Fruit fly (Drosophila melanogaster) whole organism, pupa: ENCODE data around the gene Rift.

Experiments
- CG10348 ChIP-seq: fragments of 200-800 bp; sonication (Bioruptor generic); IDR thresholded peaks from 2 replicates; pipeline ENCODE4 v1.3.6; 2022; ENCODE audit warnings: missing biosample characterization, missing genetic modification characterization
- CG12605 ChIP-seq: fragments of 200-800 bp; sonication (Bioruptor generic); IDR thresholded peaks from 2 replicates; pipeline ENCODE4 v1.3.6; 2022; ENCODE audit warnings: missing biosample characterization, missing genetic modification characterization
- CG13204 ChIP-seq: fragments of 200-800 bp; sonication (Bioruptor generic); optimal IDR thresholded peaks from 2 replicates; lab custom pipeline; 2018; ENCODE audit warnings: missing biosample characterization, mild to moderate bottlenecking, missing genetic modification characterization, moderate library complexity
- CG14655 ChIP-seq: fragments of 200-800 bp; sonication (Bioruptor generic); optimal IDR thresholded peaks from 3 replicates; lab custom pipeline; 2017; ENCODE audit warnings: mild to moderate bottlenecking, missing biosample characterization, missing genetic modification reagents, missing genetic modification characterization
- CG15710 ChIP-seq: fragments of 200-800 bp; sonication (Bioruptor generic); optimal IDR thresholded peaks from 2 replicates; lab custom pipeline; 2018; ENCODE audit warnings: missing biosample characterization, mild to moderate bottlenecking, missing genetic modification characterization, moderate library complexity
- CG17806 ChIP-seq: fragments of 200-800 bp; sonication (Bioruptor generic); optimal IDR thresholded peaks from 2 replicates; lab custom pipeline; 2018; ENCODE audit warnings: missing biosample characterization, mild to moderate bottlenecking, missing genetic modification characterization, moderate library complexity
- CG32121 ChIP-seq: fragments of 200-800 bp; sonication (Bioruptor generic); IDR thresholded peaks from 2 replicates; pipeline ENCODE4 v1.3.6; 2022; ENCODE audit warnings: missing biosample characterization, missing genetic modification characterization
- CG34367 ChIP-seq: fragments of 200-800 bp; sonication (Bioruptor generic); optimal IDR thresholded peaks from 2 replicates; lab custom pipeline; 2018; ENCODE audit warnings: missing biosample characterization, mild to moderate bottlenecking, missing genetic modification characterization
- CG4496 ChIP-seq: fragments of 200-800 bp; sonication (Bioruptor generic); IDR thresholded peaks from 3 replicates; pipeline ENCODE4 v1.3.6; 2022; ENCODE audit warnings: missing biosample characterization, missing genetic modification characterization
- CG8159 ChIP-seq: fragments of 200-800 bp; sonication (Bioruptor generic); optimal IDR thresholded peaks from 3 replicates; lab custom pipeline; 2018; ENCODE audit warnings: missing biosample characterization, mild to moderate bottlenecking, missing genetic modification characterization, moderate library complexity
- CG8301 ChIP-seq: fragments of 200-800 bp; sonication (Bioruptor generic); optimal IDR thresholded peaks from 2 replicates; lab custom pipeline; 2018; ENCODE audit warnings: missing biosample characterization, mild to moderate bottlenecking, missing genetic modification characterization
- CG9948 ChIP-seq: fragments of 200-800 bp; sonication (Bioruptor generic); optimal IDR thresholded peaks from 2 replicates; lab custom pipeline; 2018; ENCODE audit warnings: missing biosample characterization, mild to moderate bottlenecking, missing genetic modification characterization, moderate library complexity
- D1 ChIP-seq: fragments of 200-800 bp; sonication (Bioruptor generic); optimal IDR thresholded peaks from 2 replicates; lab custom pipeline; 2018; ENCODE audit warnings: missing biosample characterization, mild to moderate bottlenecking, missing genetic modification characterization, moderate library complexity
- EcR ChIP-seq: fragments of 200-800 bp; sonication (Bioruptor generic); optimal IDR thresholded peaks from 3 replicates; lab custom pipeline; 2019; ENCODE audit warnings: missing biosample characterization, missing genetic modification characterization, mild to moderate bottlenecking, moderate library complexity, missing genetic modification reagents
- Ets98B ChIP-seq: fragments of 200-800 bp; sonication (Bioruptor generic); IDR thresholded peaks from 2 replicates; pipeline ENCODE4 v1.3.6; 2022; ENCODE audit warnings: missing biosample characterization, missing genetic modification characterization
- Pif1A ChIP-seq: fragments of 200-800 bp; sonication (Bioruptor generic); optimal IDR thresholded peaks from 3 replicates; lab custom pipeline; 2016; ENCODE audit warnings: missing biosample characterization, missing genetic modification characterization
- Pif1B ChIP-seq: fragments of 200-800 bp; sonication (Bioruptor generic); optimal IDR thresholded peaks from 3 replicates; lab custom pipeline; 2016; ENCODE audit warnings: missing biosample characterization, missing genetic modification characterization
- Snoo ChIP-seq: fragments of 200-800 bp; sonication (Bioruptor generic); optimal IDR thresholded peaks from 3 replicates; lab custom pipeline; 2017; ENCODE audit warnings: missing biosample characterization, mild to moderate bottlenecking, missing genetic modification characterization, inconsistent platforms
- fd96Ca ChIP-seq: fragments of 200-800 bp; sonication (Bioruptor generic); IDR thresholded peaks from 3 replicates; pipeline ENCODE4 v1.3.6; 2022; ENCODE audit warnings: missing biosample characterization, missing genetic modification characterization
- gl ChIP-seq: fragments of 200-800 bp; sonication (Bioruptor generic); optimal IDR thresholded peaks from 2 replicates; lab custom pipeline; 2018; ENCODE audit warnings: missing biosample characterization, mild to moderate bottlenecking, missing genetic modification characterization
- rn ChIP-seq: fragments of 200-800 bp; sonication (Bioruptor generic); IDR thresholded peaks from 2 replicates; pipeline ENCODE4 v1.3.6; 2022; ENCODE audit warnings: missing biosample characterization, missing genetic modification characterization

Rift gene

dm6 chr3R:31776583-31777362 lies 33.2 kb downstream of the Rift start, which contains the start of the genes CG2126 and faf:
TSS of gene CG2126 (minus strand) at chr3R:31776652.
TSS of gene faf (plus strand) at chr3R:31777020.
- no peak for TF ChIP-seq fd96Ca (GFP tag; lab: Robert Waterston, UW)
- no peak for TF ChIP-seq D1 (tag; lab: Kevin White, UChicago)
- peak; percentile 65 for TF ChIP-seq CG15710 (tag; lab: Kevin White, UChicago)
- TF ChIP-seq CG8301 = no peak
- no peak for TF ChIP-seq CG10348 (GFP tag; lab: Robert Waterston, UW)
- TF ChIP-seq CG4496 (GFP tag; lab: Robert Waterston, UW) = peak; percentile 70
- peak; percentile 55 for TF ChIP-seq CG34367 (tag; lab: Kevin White, UChicago)
- peak; percentile 22; the same call in 1 of the 2 replicates for TF ChIP-seq rn (GFP tag; lab: Robert Waterston, UW)
- peak; percentile 51; the same call in 1 of the 2 replicates for TF ChIP-seq Ets98B (GFP tag; lab: Robert Waterston, UW)
- peak; percentile 53; the same call in 1 of the 2 replicates for TF ChIP-seq CG12605 (GFP tag; lab: Robert Waterston, UW)
- TF ChIP-seq CG32121 (GFP tag; lab: Robert Waterston, UW) = peak; percentile 76
- no peak for TF ChIP-seq CG9948
- peak; percentile 79 for TF ChIP-seq CG8159 (tag; lab: Kevin White, UChicago)
- TF ChIP-seq CG13204 (GFP tag; lab: Kevin White, UChicago) = no peak
- peak; percentile 67 for TF ChIP-seq CG17806
- TF ChIP-seq Snoo (tag; lab: Kevin White, UChicago) = peak; percentile 53

- TF ChIP-seq CG15710 (tag; lab: Kevin White, UChicago) (no peak), Pif1B (GFP tag; lab: Kevin White, UChicago) (peak; percentile 5)
These were observed 38.0 kb downstream of the Rift start, which contains the start of the genes betaGlu and sip3 for dm6 chr3R:31771790-31772576. TSS of gene betaGlu (minus strand) at chr3R:31771848. TSS of gene sip3 (plus strand) at chr3R:31772219.

- TF ChIP-seq CG12605 (GFP tag; lab: Robert Waterston, UW) (peak; percentile 68), EcR (GFP tag; lab: Kevin White, UChicago) (no peak), CG10348 (GFP tag; lab: Robert Waterston, UW) (no peak), rn (GFP tag; lab: Robert Waterston, UW) (peak; percentile 63), CG17806 (peak; percentile 61), Pif1B (GFP tag; lab: Kevin White, UChicago) (peak; percentile 53), Pif1A (GFP tag; lab: Kevin White, UChicago) (peak; percentile 75), Ets98B (GFP tag; lab: Robert Waterston, UW) (peak; percentile 89), CG8159 (tag; lab: Kevin White, UChicago) (peak; percentile 45), CG32121 (GFP tag; lab: Robert Waterston, UW) (peak; percentile 85), CG9948 (peak; percentile 71), CG4496 (GFP tag; lab: Robert Waterston, UW) (peak; percentile 89), fd96Ca (GFP tag; lab: Robert Waterston, UW) (peak; percentile 93), CG14655 (GFP tag; lab: Kevin White, UChicago) (peak; percentile 91), CG8301 (peak; percentile 92), CG15710 (tag; lab: Kevin White, UChicago) (no peak), CG13204 (GFP tag; lab: Kevin White, UChicago) (no peak)
These were observed 41.8 kb downstream of the Rift start for dm6 chr3R:31768198-31768597.

- peak; percentile 54 for TF ChIP-seq CG8159 (tag; lab: Kevin White, UChicago)
- TF ChIP-seq D1 (tag; lab: Kevin White, UChicago) = no peak
- TF ChIP-seq Pif1A (GFP tag; lab: Kevin White, UChicago) = peak; percentile 56
- TF ChIP-seq CG8301 = peak; percentile 71
- peak; percentile 47 for TF ChIP-seq Pif1B (GFP tag; lab: Kevin White, UChicago)
- TF ChIP-seq Snoo (tag; lab: Kevin White, UChicago) = no peak
- TF ChIP-seq CG14655 (GFP tag; lab: Kevin White, UChicago) = peak; percentile 84
- TF ChIP-seq CG10348 (GFP tag; lab: Robert Waterston, UW) = no peak
- TF ChIP-seq CG17806 = peak; percentile 32
- no peak for TF ChIP-seq rn (GFP tag; lab: Robert Waterston, UW)
- no peak for TF ChIP-seq gl (tag; lab: Kevin White, UChicago)
- TF ChIP-seq CG9948 = peak; percentile 47
- TF ChIP-seq CG12605 (GFP tag; lab: Robert Waterston, UW) = no peak
- peak; percentile 14 for TF ChIP-seq CG34367 (tag; lab: Kevin White, UChicago)
- TF ChIP-seq fd96Ca (GFP tag; lab: Robert Waterston, UW) = 0 out of 3 replicates have a peak, but pooled peaks have one; percentile 25
These were observed 42.5 kb downstream of the Rift start for dm6 chr3R:31767528-31767927.

- TF ChIP-seq CG8159 (tag; lab: Kevin White, UChicago) (no peak), CG34367 (tag; lab: Kevin White, UChicago) (no peak), CG8301 (no peak), Pif1B (GFP tag; lab: Kevin White, UChicago) (no peak), EcR (GFP tag; lab: Kevin White, UChicago) (no peak), CG9948 (no peak), CG12605 (GFP tag; lab: Robert Waterston, UW) (no peak), CG15710 (tag; lab: Kevin White, UChicago) (no peak), D1 (tag; lab: Kevin White, UChicago) (no peak), rn (GFP tag; lab: Robert Waterston, UW) (no peak), CG13204 (GFP tag; lab: Kevin White, UChicago) (no peak), Pif1A (GFP tag; lab: Kevin White, UChicago) (no peak), CG14655 (GFP tag; lab: Kevin White, UChicago) (no peak), CG32121 (GFP tag; lab: Robert Waterston, UW) (no peak), fd96Ca (GFP tag; lab: Robert Waterston, UW) (no peak), Ets98B (GFP tag; lab: Robert Waterston, UW) (no peak)
These were observed 44.8 kb downstream of the Rift start for dm6 chr3R:31765145-31765544.
